Worm (Caenorhabditis elegans) whole organism, mixed stage, embryonic: Measurements from ENCODE around the gene sri-18.

Source experiments
- ces-1 ChIP-seq: fragments of 150-350 bp; optimal IDR thresholded peaks from 2 replicates; lab custom pipeline; 2014; ENCODE audit warnings: missing biosample characterization, missing genetic modification reagents, missing genetic modification characterization
- ham-2 ChIP-seq: fragments of 200-800 bp; sonication (Bioruptor generic); optimal IDR thresholded peaks from 2 replicates; lab custom pipeline; 2018; ENCODE audit warnings: mild to moderate bottlenecking, missing genetic modification characterization, missing compliant biosample characterization
- hlh-1 ChIP-seq: fragments of 150-350 bp; optimal IDR thresholded peaks from 2 replicates; lab custom pipeline; 2014; ENCODE audit warnings: missing biosample characterization, missing genetic modification reagents, missing genetic modification characterization
- lsy-2 ChIP-seq: fragments of 150-350 bp; optimal IDR thresholded peaks from 2 replicates; lab custom pipeline; 2014; ENCODE audit warnings: missing biosample characterization, missing genetic modification characterization
- mab-5 ChIP-seq: fragments of 150-350 bp; optimal IDR thresholded peaks from 2 replicates; lab custom pipeline; 2014; ENCODE audit warnings: missing biosample characterization, missing genetic modification characterization
- mep-1 ChIP-seq: fragments of 150-350 bp; optimal IDR thresholded peaks from 2 replicates; lab custom pipeline; 2017; ENCODE audit warnings: missing biosample characterization, missing genetic modification reagents, missing genetic modification characterization, inconsistent platforms
- nhr-12 ChIP-seq: fragments of 150-350 bp; optimal IDR thresholded peaks from 2 replicates; lab custom pipeline; 2014; ENCODE audit warnings: missing biosample characterization, missing genetic modification characterization
- nhr-28 ChIP-seq: fragments of 150-350 bp; optimal IDR thresholded peaks from 2 replicates; lab custom pipeline; 2014; ENCODE audit warnings: missing biosample characterization, missing genetic modification characterization
- nhr-76 ChIP-seq: sonication (generic microtip); optimal IDR thresholded peaks from 2 replicates; lab custom pipeline; 2017; ENCODE audit warnings: missing biosample characterization, missing genetic modification characterization
- pha-4 ChIP-seq: fragments of 150-350 bp; optimal IDR thresholded peaks from 2 replicates; lab custom pipeline; 2018; ENCODE audit warnings: missing biosample characterization, missing genetic modification reagents, missing genetic modification characterization
- snpc-4 ChIP-seq: fragments of 150-350 bp; optimal IDR thresholded peaks from 2 replicates; lab custom pipeline; 2014; ENCODE audit warnings: missing biosample characterization, missing genetic modification characterization
- sptf-1 ChIP-seq: sonication (generic microtip); optimal IDR thresholded peaks from 2 replicates; lab custom pipeline; 2017; ENCODE audit warnings: mild to moderate bottlenecking, missing genetic modification characterization, moderate library complexity, missing compliant biosample characterization
- unc-39 ChIP-seq: fragments of 150-350 bp; optimal IDR thresholded peaks from 2 replicates; lab custom pipeline; 2014; ENCODE audit warnings: missing biosample characterization, missing genetic modification characterization
- unc-62 ChIP-seq: fragments of 150-350 bp; optimal IDR thresholded peaks from 2 replicates; lab custom pipeline; 2014; ENCODE audit warnings: missing biosample characterization, missing genetic modification reagents, missing genetic modification characterization

- TF ChIP-seq lsy-2 (tag; lab: Kevin White, UChicago) (no peak), mab-5 (tag; lab: Kevin White, UChicago) (no peak), mep-1 (no peak), unc-62 (no peak), snpc-4 (tag; lab: Kevin White, UChicago) (no peak), nhr-76 (tag; lab: Kevin White, UChicago) (no peak), unc-39 (tag; lab: Kevin White, UChicago) (no peak), sptf-1 (tag; lab: Kevin White, UChicago) (no peak), hlh-1 (tag; lab: Kevin White, UChicago) (no peak), ham-2 (GFP tag; lab: Kevin White, UChicago) (no peak), pha-4 (tag; lab: Kevin White, UChicago) (no peak), nhr-28 (tag; lab: Kevin White, UChicago) (no peak), nhr-12 (tag; lab: Kevin White, UChicago) (no peak), ces-1 (no peak)
Observed at ce11 chrV:10249515-10249914, 10.8 kb downstream of the sri-18 start.
